Fruit fly (Drosophila melanogaster): Measurements from ENCODE around the gene GstD9.

DNA sequence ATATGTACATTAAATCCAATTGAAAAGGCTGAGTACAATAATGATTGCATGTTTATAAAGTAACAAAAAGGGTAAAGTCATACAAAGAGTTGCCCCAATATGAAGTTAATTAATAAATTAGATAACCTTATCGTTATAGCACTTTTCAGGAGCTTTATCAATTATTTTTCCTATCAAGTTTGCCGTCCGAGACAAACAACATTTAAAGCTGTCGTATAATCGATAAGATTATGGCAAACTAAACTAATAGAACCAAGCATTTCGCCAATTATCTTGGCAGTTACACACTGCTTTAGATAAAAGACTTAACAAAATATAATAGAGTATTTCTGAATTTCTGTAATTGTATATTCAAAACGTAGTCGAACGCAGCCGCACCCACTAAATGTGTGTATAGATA lies 37.8 kb upstream of the GstD9 start:
- no peak for TF ChIP-seq CTCF (optimal IDR thresholded peaks at IDR 0.05)
- no peak for TF ChIP-seq CG8478 (optimal IDR thresholded peaks at IDR 0.05)
